Worm (Caenorhabditis elegans): ENCODE data around the gene T05B4.10.

The T05B4.10 gene

DNA sequence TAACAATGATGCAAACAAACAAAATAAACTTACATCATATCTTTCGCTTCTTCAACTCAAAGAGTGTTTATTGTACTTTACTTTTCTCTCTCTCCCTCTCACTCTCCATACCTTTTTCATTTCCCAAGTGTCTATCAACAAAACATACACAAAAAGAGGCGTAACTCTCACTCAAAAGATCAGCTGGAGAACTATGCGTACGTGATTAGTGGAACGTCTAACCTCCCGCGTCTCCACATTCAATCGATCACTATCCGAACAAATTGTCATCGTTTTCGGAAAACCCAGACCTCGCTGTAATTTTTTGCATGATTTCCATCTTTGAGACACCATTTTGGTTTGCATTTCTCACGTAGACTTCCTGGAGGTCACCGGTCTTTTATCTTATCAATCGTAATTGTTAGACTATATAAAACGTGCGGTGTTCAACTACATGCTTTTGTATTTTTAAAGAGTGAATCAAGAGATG lies 11.0 kb upstream of the T05B4.10 start, which contains the start of gene nhr-57 (continued):
- TF ChIP-seq nhr-21 (tag; optimal IDR thresholded peaks at IDR 0.05), result peak; percentile 87

DNA sequence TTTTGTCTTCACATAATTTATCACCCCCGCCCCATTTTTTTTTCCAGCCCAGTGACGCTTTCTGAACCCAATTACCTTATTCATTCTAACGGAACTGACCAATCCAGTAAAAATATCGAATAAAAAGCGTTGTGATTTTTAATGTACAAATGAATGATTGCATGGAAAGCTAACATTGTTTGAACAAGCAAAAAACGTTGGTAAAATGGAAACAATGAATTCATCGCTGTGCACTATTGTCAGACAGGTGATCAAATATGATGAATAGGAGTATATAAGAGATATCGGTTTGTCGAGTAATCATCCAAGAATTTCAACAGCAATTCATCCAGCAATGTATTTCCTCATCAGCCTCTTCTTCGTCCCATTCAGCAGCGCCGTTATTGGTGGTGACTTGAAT lies 9.1 kb upstream of the T05B4.10 start, which contains the start of gene phat-4:
TSS of gene phat-4 (plus strand) at position 301 of the 400 bp plus-strand sequence.
- TF ChIP-seq sma-9 (GFP tag; optimal IDR thresholded peaks at IDR 0.05) (no peak), sma-9 (tag; optimal IDR thresholded peaks at IDR 0.05) (no peak), ceh-82 (tag; optimal IDR thresholded peaks at IDR 0.05) (no peak), dmd-4 (tag; optimal IDR thresholded peaks at IDR 0.05) (no peak), nhr-129 (tag; optimal IDR thresholded peaks at IDR 0.05) (no peak), ztf-4 (tag; optimal IDR thresholded peaks at IDR 0.05) (no peak), ceh-16 (tag; optimal IDR thresholded peaks at IDR 0.05) (no peak), C34F6.9 (tag; optimal IDR thresholded peaks at IDR 0.05) (no peak), mab-5 (tag; optimal IDR thresholded peaks at IDR 0.05) (no peak), ztf-11 (tag; optimal IDR thresholded peaks at IDR 0.05) (no peak), lin-13 (GFP tag; optimal IDR thresholded peaks at IDR 0.05) (no peak), nhr-25 (tag; optimal IDR thresholded peaks at IDR 0.05) (no peak), nhr-21 (tag; optimal IDR thresholded peaks at IDR 0.05) (no peak), peb-1 (tag; optimal IDR thresholded peaks at IDR 0.05) (no peak), elt-1 (tag; optimal IDR thresholded peaks at IDR 0.05) (no peak)

DNA sequence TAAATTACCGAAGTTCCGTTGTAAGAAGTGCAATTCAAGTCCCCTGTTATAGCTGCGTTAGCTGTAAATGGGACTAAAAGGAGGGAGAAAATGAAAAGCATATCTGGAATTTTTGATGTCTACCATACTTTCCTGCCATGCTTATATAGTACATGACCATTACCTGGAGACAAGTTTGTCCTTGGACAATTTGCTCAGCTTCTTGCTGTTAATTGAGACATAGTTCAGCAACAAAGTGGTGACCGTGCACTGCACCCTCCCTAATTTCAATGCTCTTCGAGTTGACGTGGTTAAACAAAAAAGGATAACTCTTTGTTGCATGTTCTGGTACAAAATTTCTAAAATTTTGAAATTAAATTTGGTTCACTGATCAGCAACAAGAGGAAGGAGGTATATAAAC lies 6.9 kb upstream of the T05B4.10 start, which contains the start of gene T05B4.13:
TSS of gene T05B4.13 (minus strand) at position 101 of the 400 bp plus-strand sequence.
- TF ChIP-seq C34F6.9 (tag; optimal IDR thresholded peaks at IDR 0.05) (no peak), lsy-2 (tag; optimal IDR thresholded peaks at IDR 0.05) (no peak), sem-4 (tag; optimal IDR thresholded peaks at IDR 0.05) (no peak), lin-11 (tag; optimal IDR thresholded peaks at IDR 0.05) (no peak), mdl-1 (tag; optimal IDR thresholded peaks at IDR 0.05) (no peak), unc-55 (GFP tag; optimal IDR thresholded peaks at IDR 0.05) (no peak), dmd-4 (tag; optimal IDR thresholded peaks at IDR 0.05) (no peak), unc-62 (GFP tag; optimal IDR thresholded peaks at IDR 0.05) (no peak), Y55F3AM.14 (GFP tag; optimal IDR thresholded peaks at IDR 0.05) (no peak), nhr-23 (tag; optimal IDR thresholded peaks at IDR 0.05) (no peak), elt-1 (tag; optimal IDR thresholded peaks at IDR 0.05) (no peak), nhr-129 (tag; optimal IDR thresholded peaks at IDR 0.05) (no peak), ama-1 (optimal IDR thresholded peaks at IDR 0.05) (no peak), peb-1 (tag; optimal IDR thresholded peaks at IDR 0.05) (no peak), nhr-237 (tag; optimal IDR thresholded peaks at IDR 0.05) (no peak), nhr-11 (tag; optimal IDR thresholded peaks at IDR 0.05) (no peak)

DNA sequence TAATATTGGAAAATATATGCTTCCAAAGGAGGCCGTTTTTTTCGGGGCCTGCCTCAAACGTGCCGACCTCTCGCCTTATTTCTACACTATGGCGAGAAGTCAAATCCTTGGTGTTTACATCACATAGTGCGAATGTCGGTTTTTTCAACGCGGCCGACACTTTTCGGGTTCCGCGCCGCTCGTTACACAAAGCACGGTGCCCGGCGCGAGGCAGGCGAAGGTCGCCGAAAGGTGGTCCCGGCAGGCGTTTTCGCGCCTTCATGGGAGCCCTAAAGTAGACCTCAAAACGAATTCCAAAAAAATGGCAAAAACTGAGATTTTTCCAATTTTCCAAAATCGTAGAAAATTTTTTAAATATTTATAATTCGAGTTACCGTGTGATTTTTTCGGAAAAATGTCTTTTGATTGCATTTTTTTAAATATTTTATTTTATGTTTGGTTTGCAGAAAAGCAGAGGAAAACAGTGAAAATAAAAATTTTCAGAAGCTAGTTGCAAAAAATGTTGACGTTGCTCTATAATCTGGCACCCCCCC lies 5.1 kb upstream of the T05B4.10 start, which contains the start of gene T05B4.12:
TSS of gene T05B4.12 (minus strand) at position 483 of the 533 bp plus-strand sequence.
- TF ChIP-seq nhr-25 (tag; optimal IDR thresholded peaks at IDR 0.05) (no peak), nhr-12 (tag; optimal IDR thresholded peaks at IDR 0.05) (no peak), F13H6.1 (tag; optimal IDR thresholded peaks at IDR 0.05) (no peak), mdl-1 (tag; optimal IDR thresholded peaks at IDR 0.05) (no peak), nhr-11 (tag; optimal IDR thresholded peaks at IDR 0.05) (no peak), sma-9 (GFP tag; optimal IDR thresholded peaks at IDR 0.05) (no peak), sma-9 (tag; optimal IDR thresholded peaks at IDR 0.05) (no peak), ZK546.5 (tag; optimal IDR thresholded peaks at IDR 0.05) (no peak), gmeb-1 (tag; optimal IDR thresholded peaks at IDR 0.05) (no peak), lin-11 (tag; optimal IDR thresholded peaks at IDR 0.05) (no peak), zag-1 (tag; optimal IDR thresholded peaks at IDR 0.05) (no peak), nhr-129 (tag; optimal IDR thresholded peaks at IDR 0.05) (no peak), elt-3 (tag; optimal IDR thresholded peaks at IDR 0.05) (no peak), ceh-82 (tag; optimal IDR thresholded peaks at IDR 0.05) (no peak)

DNA sequence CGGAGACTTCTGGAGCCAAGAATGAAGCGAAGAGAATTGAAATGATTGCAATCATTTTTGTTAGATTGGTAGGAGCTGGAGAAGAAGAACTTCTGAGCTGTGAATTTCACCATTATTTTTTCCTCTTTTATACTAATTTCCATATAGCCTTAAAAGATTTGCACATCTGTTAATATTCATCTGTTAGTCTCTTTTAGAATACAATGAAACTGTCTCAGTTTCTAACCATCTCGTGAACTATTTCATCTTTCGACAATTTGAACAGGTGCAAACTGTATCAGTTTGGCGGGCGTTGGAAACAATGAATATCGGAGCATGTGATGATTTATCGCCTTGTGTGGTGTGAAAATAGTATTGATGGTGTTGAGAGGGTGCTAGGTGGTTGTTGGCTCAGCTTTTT lies 1.9 kb upstream of the T05B4.10 start, which contains the start of gene phat-5:
TSS of gene phat-5 (minus strand) at position 101 of the 400 bp plus-strand sequence.
- TF ChIP-seq C34F6.9 (tag; optimal IDR thresholded peaks at IDR 0.05), result no peak
- TF ChIP-seq unc-62 (GFP tag; optimal IDR thresholded peaks at IDR 0.05), result no peak
- no peak for TF ChIP-seq ztf-4 (tag; optimal IDR thresholded peaks at IDR 0.05)
- TF ChIP-seq nhr-25 (tag; optimal IDR thresholded peaks at IDR 0.05), result no peak
- TF ChIP-seq alr-1 (tag; optimal IDR thresholded peaks at IDR 0.05), result no peak
- TF ChIP-seq nhr-6 (tag; optimal IDR thresholded peaks at IDR 0.05), result no peak
- no peak for TF ChIP-seq aly-2 (tag; optimal IDR thresholded peaks at IDR 0.05)
- no peak for TF ChIP-seq mab-5 (tag; optimal IDR thresholded peaks at IDR 0.05)
- TF ChIP-seq lin-39 (tag; optimal IDR thresholded peaks at IDR 0.05), result no peak
- TF ChIP-seq nhr-77 (tag; optimal IDR thresholded peaks at IDR 0.05), result no peak
- no peak for TF ChIP-seq ZK546.5 (tag; optimal IDR thresholded peaks at IDR 0.05)
- no peak for TF ChIP-seq elt-3 (tag; optimal IDR thresholded peaks at IDR 0.05)
- TF ChIP-seq F13H6.1 (tag; optimal IDR thresholded peaks at IDR 0.05), result no peak
- TF ChIP-seq gmeb-1 (tag; optimal IDR thresholded peaks at IDR 0.05), result no peak
- no peak for TF ChIP-seq nhr-12 (tag; optimal IDR thresholded peaks at IDR 0.05)
- no peak for TF ChIP-seq mbf-1 (tag; optimal IDR thresholded peaks at IDR 0.05)
- no peak for TF ChIP-seq nhr-10 (tag; optimal IDR thresholded peaks at IDR 0.05)
- TF ChIP-seq fos-1 (tag; optimal IDR thresholded peaks at IDR 0.05), result no peak
- TF ChIP-seq sem-4 (tag; optimal IDR thresholded peaks at IDR 0.05), result no peak
